Worm (Caenorhabditis elegans) whole organism, L3 larva: ENCODE results near the gene C09G5.14.

Source experiments
- R02D3.7 ChIP-seq: fragments of 150-350 bp; optimal IDR thresholded peaks from 2 replicates; lab custom pipeline; 2014; ENCODE audit warnings: missing biosample characterization, missing genetic modification characterization
- ZK546.5 ChIP-seq: sonication (generic microtip); optimal IDR thresholded peaks from 2 replicates; lab custom pipeline; 2017; ENCODE audit warnings: missing biosample characterization, missing genetic modification characterization
- ama-1 ChIP-seq: fragments of 150-350 bp; optimal IDR thresholded peaks from 2 replicates; lab custom pipeline; 2018
- ceh-28 ChIP-seq: fragments of 150-350 bp; optimal IDR thresholded peaks from 2 replicates; lab custom pipeline; 2014; ENCODE audit warnings: missing biosample characterization, missing genetic modification reagents, missing genetic modification characterization
- ceh-82 ChIP-seq: fragments of 150-350 bp; optimal IDR thresholded peaks from 2 replicates; lab custom pipeline; 2014; ENCODE audit warnings: missing biosample characterization, missing genetic modification characterization
- ceh-9 ChIP-seq: sonication (generic microtip); optimal IDR thresholded peaks from 2 replicates; lab custom pipeline; 2018; ENCODE audit warnings: missing biosample characterization, missing genetic modification characterization
- daf-12 ChIP-seq: fragments of 150-350 bp; optimal IDR thresholded peaks from 2 replicates; lab custom pipeline; 2014; ENCODE audit warnings: missing biosample characterization, missing genetic modification reagents, missing genetic modification characterization
- egl-27 ChIP-seq: sonication (generic microtip); optimal IDR thresholded peaks from 4 replicates; lab custom pipeline; 2017; ENCODE audit warnings: missing biosample characterization, missing genetic modification reagents, missing genetic modification characterization
- elt-1 ChIP-seq: fragments of 150-350 bp; optimal IDR thresholded peaks from 2 replicates; lab custom pipeline; 2014; ENCODE audit warnings: missing biosample characterization, missing genetic modification characterization
- elt-2 ChIP-seq: sonication (generic microtip); optimal IDR thresholded peaks from 2 replicates; lab custom pipeline; 2016; ENCODE audit warnings: missing genetic modification reagents, mild to moderate bottlenecking, missing genetic modification characterization, missing compliant biosample characterization
- eor-1 ChIP-seq, 2 experiments: fragments of 150-350 bp; optimal IDR thresholded peaks; 2 replicates each; lab custom pipeline; 2014 to 2018; ENCODE audit warnings: missing biosample characterization in 2 of 2, missing genetic modification characterization in 2 of 2
- fkh-10 ChIP-seq: sonication (generic microtip); optimal IDR thresholded peaks from 2 replicates; lab custom pipeline; 2017; ENCODE audit warnings: missing biosample characterization, missing genetic modification reagents, missing genetic modification characterization
- fkh-2 ChIP-seq: fragments of 150-350 bp; optimal IDR thresholded peaks from 2 replicates; lab custom pipeline; 2014; ENCODE audit warnings: missing biosample characterization, missing genetic modification reagents, missing genetic modification characterization
- fos-1 ChIP-seq: fragments of 150-350 bp; optimal IDR thresholded peaks from 2 replicates; lab custom pipeline; 2014; ENCODE audit warnings: missing biosample characterization, missing genetic modification characterization
- hmg-11 ChIP-seq: sonication (generic microtip); optimal IDR thresholded peaks from 2 replicates; lab custom pipeline; 2016; ENCODE audit warnings: missing genetic modification characterization, missing compliant biosample characterization
- jun-1 ChIP-seq: fragments of 150-350 bp; optimal IDR thresholded peaks from 2 replicates; lab custom pipeline; 2014; ENCODE audit warnings: missing biosample characterization, missing genetic modification reagents, missing genetic modification characterization
- lin-15B ChIP-seq: fragments of 150-350 bp; optimal IDR thresholded peaks from 2 replicates; lab custom pipeline; 2014; ENCODE audit warnings: missing biosample characterization, missing genetic modification characterization
- lin-39 ChIP-seq: fragments of 150-350 bp; optimal IDR thresholded peaks from 2 replicates; lab custom pipeline; 2018; ENCODE audit warnings: missing biosample characterization, missing genetic modification reagents, missing genetic modification characterization
- lsy-12 ChIP-seq: sonication (generic microtip); optimal IDR thresholded peaks from 2 replicates; lab custom pipeline; 2016; ENCODE audit warnings: mild to moderate bottlenecking, missing genetic modification characterization, missing compliant biosample characterization
- nfya-1 ChIP-seq: sonication (generic microtip); optimal IDR thresholded peaks from 2 replicates; lab custom pipeline; 2017; ENCODE audit warnings: missing genetic modification characterization, mild to moderate bottlenecking, missing compliant biosample characterization, antibody characterized with exemption, moderate library complexity; ENCODE audit not compliant: insufficient read depth
- nhr-237 ChIP-seq: fragments of 150-350 bp; optimal IDR thresholded peaks from 2 replicates; lab custom pipeline; 2014; ENCODE audit warnings: missing biosample characterization, missing genetic modification characterization
- nhr-25 ChIP-seq: sonication (generic microtip); optimal IDR thresholded peaks from 2 replicates; lab custom pipeline; 2017; ENCODE audit warnings: missing biosample characterization, missing genetic modification characterization
- nhr-43 ChIP-seq: sonication (generic microtip); optimal IDR thresholded peaks from 2 replicates; lab custom pipeline; 2016; ENCODE audit warnings: mild to moderate bottlenecking, missing genetic modification characterization, missing compliant biosample characterization; ENCODE audit not compliant: poor library complexity, severe bottlenecking
- pqm-1 ChIP-seq: fragments of 150-350 bp; optimal IDR thresholded peaks from 2 replicates; lab custom pipeline; 2017; ENCODE audit warnings: missing biosample characterization, missing genetic modification characterization, inconsistent platforms
- sea-2 ChIP-seq: fragments of 150-350 bp; sonication (generic microtip); optimal IDR thresholded peaks from 4 replicates; lab custom pipeline; 2014; ENCODE audit warnings: missing biosample characterization, missing genetic modification reagents, missing genetic modification characterization
- skn-1 ChIP-seq: fragments of 150-350 bp; optimal IDR thresholded peaks from 2 replicates; lab custom pipeline; 2014; ENCODE audit warnings: missing biosample characterization, missing genetic modification characterization
- tbx-2 ChIP-seq: sonication (generic microtip); optimal IDR thresholded peaks from 2 replicates; lab custom pipeline; 2016; ENCODE audit warnings: mild to moderate bottlenecking, missing genetic modification characterization, missing compliant biosample characterization
- unc-39 ChIP-seq: sonication (generic microtip); optimal IDR thresholded peaks from 4 replicates; lab custom pipeline; 2017; ENCODE audit warnings: missing biosample characterization, missing genetic modification characterization
- unc-62 ChIP-seq: fragments of 150-350 bp; sonication (generic microtip); optimal IDR thresholded peaks from 4 replicates; lab custom pipeline; 2014; ENCODE audit warnings: missing biosample characterization, missing genetic modification reagents, missing genetic modification characterization
- zag-1 ChIP-seq: fragments of 150-350 bp; optimal IDR thresholded peaks from 2 replicates; lab custom pipeline; 2014; ENCODE audit warnings: missing biosample characterization, missing genetic modification characterization
- ztf-4 ChIP-seq: fragments of 150-350 bp; optimal IDR thresholded peaks from 2 replicates; lab custom pipeline; 2014; ENCODE audit warnings: missing biosample characterization, missing genetic modification characterization

The C09G5.14 gene

ce11 chrII:10760801-10761200 is 37.8 kb upstream of the C09G5.14 start:
- TF ChIP-seq elt-1 (tag; lab: Kevin White, UChicago) (no peak), skn-1 (tag; lab: Kevin White, UChicago) (no peak), nhr-43 (tag; lab: Kevin White, UChicago) (no peak), unc-39 (no peak), ztf-4 (no peak), fkh-2 (no peak), nfya-1 (no peak)
- TF ChIP-seq, all 47 proteins: peak for 0

DNA sequence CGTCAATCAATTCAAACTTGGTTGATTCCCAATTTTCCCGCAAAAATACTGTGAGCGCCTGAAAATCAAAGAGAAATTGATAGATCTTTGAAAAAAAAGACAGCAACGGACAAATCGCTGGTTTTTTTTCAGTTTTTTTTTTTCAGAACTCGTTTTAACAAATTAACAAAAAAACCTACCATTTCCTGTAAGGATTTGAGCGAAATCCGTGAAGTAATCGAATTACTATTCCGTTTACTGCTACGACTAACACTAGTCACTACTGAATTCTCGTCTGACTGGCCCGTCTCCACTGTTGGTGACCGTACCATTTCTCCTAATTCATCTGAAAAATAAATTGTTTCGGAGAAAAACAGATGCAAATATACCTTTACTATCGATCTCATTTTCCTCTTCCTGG is 36.5 kb upstream of the C09G5.14 start:
- TF ChIP-seq pqm-1 (tag; lab: Kevin White, UChicago) (no peak), nfya-1 (no peak), tbx-2 (tag; lab: Kevin White, UChicago) (no peak), sea-2 (GFP tag; lab: Kevin White, UChicago) (no peak), ceh-82 (tag; lab: Kevin White, UChicago) (no peak)

DNA sequence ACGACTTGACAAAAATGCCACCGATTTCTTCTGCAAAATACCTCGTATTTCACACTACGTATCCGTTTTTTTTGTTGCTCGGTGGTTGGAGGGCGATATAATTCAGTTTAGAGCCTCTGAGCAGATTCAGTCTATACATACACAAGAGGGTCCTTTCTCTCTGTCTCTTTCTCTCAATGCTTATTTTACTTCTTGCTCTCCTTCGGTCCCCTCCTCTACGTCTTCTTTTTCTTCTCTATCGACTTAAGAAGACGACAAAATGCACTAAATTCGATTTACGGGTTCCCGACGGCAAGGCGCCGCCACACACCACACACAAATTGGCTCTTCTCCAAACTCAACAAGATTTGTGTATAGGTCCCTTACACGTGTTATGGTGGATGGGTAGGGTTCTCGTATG is 36.0 kb upstream of the C09G5.14 start:
- TF ChIP-seq jun-1 (tag; lab: Kevin White, UChicago) (no peak), fkh-10 (GFP tag; lab: Kevin White, UChicago) (peak; percentile 54), nfya-1 (peak; percentile 38)
- TF ChIP-seq, all 47 proteins: peak for 2

- TF ChIP-seq hmg-11 (tag; lab: Kevin White, UChicago), result peak; percentile 33
- TF ChIP-seq ceh-82 (tag; lab: Kevin White, UChicago), result no peak
Observed at ce11 chrII:10755455-10755854, 32.5 kb upstream of the C09G5.14 start.

DNA sequence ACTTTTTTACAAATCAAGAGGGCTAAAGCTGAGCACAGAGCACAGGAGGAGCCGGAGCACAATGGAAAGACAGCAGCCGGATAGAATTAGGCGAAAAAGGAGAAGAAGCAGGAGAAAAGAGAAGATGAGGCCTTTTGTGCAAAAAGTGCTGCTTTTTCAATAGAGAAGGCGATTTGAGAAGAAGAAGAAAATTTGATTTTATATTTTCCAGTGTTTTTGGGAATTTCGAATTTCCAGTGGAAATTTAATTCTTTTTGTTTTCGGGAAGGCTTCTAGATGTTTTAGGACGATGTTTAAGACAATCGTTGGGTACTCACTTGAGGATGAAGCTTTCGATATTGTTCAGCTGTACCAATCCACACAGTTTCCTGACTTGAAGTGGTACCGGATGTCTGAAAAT is 30.7 kb upstream of the C09G5.14 start:
- TF ChIP-seq daf-12 (tag; lab: Kevin White, UChicago) (no peak), nhr-43 (tag; lab: Kevin White, UChicago) (no peak), fkh-10 (GFP tag; lab: Kevin White, UChicago) (peak; percentile 94), elt-1 (tag; lab: Kevin White, UChicago) (no peak)

DNA sequence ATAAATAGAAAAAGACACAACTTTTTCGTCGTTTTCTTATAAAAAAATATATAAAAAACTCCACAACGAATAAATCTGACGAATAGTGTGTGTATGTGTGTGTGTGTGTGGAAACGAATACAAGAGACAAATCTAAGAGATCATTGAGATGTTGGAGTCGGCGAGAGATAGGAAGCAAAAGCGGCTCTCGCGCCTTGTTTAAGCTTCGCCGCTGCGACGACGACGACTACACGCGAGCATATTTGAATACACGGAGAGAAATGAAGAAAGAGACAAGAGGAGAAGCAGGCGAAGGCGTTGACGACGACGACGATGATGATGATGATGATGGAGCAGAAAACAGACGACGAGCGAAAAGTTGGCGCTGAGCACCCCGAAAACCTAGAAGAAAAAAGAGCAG is 21.8 kb upstream of the C09G5.14 start:
- TF ChIP-seq unc-62 (GFP tag; lab: Kevin White, UChicago) (no peak), ztf-4 (no peak), fkh-2 (no peak), ama-1 (lab: Kevin White, UChicago) (no peak), hmg-11 (tag; lab: Kevin White, UChicago) (peak; percentile 44), ceh-28 (tag; lab: Kevin White, UChicago) (no peak), nfya-1 (peak; percentile 44), nhr-25 (no peak), lsy-12 (tag; lab: Kevin White, UChicago) (no peak), lin-15B (tag; lab: Kevin White, UChicago) (peak; percentile 18), nhr-237 (no peak), lin-39 (tag; lab: Kevin White, UChicago) (peak; percentile 81)

DNA sequence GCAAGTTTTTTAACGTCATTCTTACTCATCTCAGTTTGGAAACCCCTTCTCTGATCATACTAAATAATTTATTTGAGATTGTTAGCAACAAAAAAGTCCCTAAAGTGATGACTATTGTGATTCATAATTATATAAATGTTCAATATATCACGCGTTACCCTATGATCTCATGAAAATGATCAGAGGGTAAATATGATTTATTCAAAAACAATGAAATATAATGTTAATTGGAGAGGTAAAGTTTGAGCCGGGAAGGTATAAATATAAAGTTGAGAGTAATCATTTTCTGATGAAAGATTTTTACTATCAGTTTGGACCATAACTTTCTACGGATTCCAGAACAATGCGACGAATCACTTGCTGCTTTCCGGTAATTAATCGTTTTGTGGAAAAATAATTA is 14.1 kb upstream of the C09G5.14 start, which contains the start of gene C52A11.3:
Gene C52A11.3 (plus strand): TSS at position 301 of the 400 bp plus-strand sequence.
- TF ChIP-seq R02D3.7 (no peak), skn-1 (tag; lab: Kevin White, UChicago) (no peak), zag-1 (tag; lab: Kevin White, UChicago) (no peak), eor-1 (tag; optimal IDR thresholded peaks at IDR 0.05; lab: Kevin White, UChicago) (no peak), ZK546.5 (tag; lab: Kevin White, UChicago) (no peak), egl-27 (no peak), ama-1 (lab: Kevin White, UChicago) (no peak), ceh-82 (tag; lab: Kevin White, UChicago) (no peak), elt-2 (tag; lab: Kevin White, UChicago) (no peak), elt-1 (tag; lab: Kevin White, UChicago) (no peak), ceh-9 (no peak), jun-1 (tag; lab: Kevin White, UChicago) (no peak), fos-1 (no peak), unc-39 (no peak)
- TF ChIP-seq, all 47 proteins: peak for 0
